Worm (Caenorhabditis elegans) whole organism, young adult: ENCODE results near the gene lys-4.

Experiments
- C06A6.2 ChIP-seq: fragments of 200-800 bp; sonication (Bioruptor generic); conservative IDR thresholded peaks from 2 replicates; pipeline ENCODE4 v1.3.6; 2022; ENCODE audit warnings: missing genetic modification characterization, missing compliant biosample characterization
- D2030.7 ChIP-seq: fragments of 200-800 bp; sonication (Bioruptor generic); IDR thresholded peaks from 2 replicates; pipeline ENCODE4 v1.3.6; 2022; ENCODE audit warnings: missing genetic modification reagents, missing genetic modification characterization, missing compliant biosample characterization
- F37B4.10 ChIP-seq: fragments of 200-800 bp; sonication (Bioruptor generic); IDR thresholded peaks from 2 replicates; pipeline ENCODE4 v1.3.6; 2022; ENCODE audit warnings: missing genetic modification characterization, missing compliant biosample characterization
- F39B2.1 ChIP-seq: fragments of 200-800 bp; sonication (Bioruptor generic); IDR thresholded peaks from 2 replicates; pipeline ENCODE4 v1.3.6; 2022; ENCODE audit warnings: missing genetic modification reagents, missing genetic modification characterization, missing compliant biosample characterization
- F55B11.4 ChIP-seq: sonication (generic microtip); optimal IDR thresholded peaks from 2 replicates; lab custom pipeline; 2016; ENCODE audit warnings: missing compliant biosample characterization, missing genetic modification characterization, borderline replicate concordance; ENCODE audit not compliant: insufficient read depth
- T26A5.8 ChIP-seq: sonication (generic microtip); optimal IDR thresholded peaks from 2 replicates; lab custom pipeline; 2016; ENCODE audit warnings: missing genetic modification characterization, missing compliant biosample characterization
- Y56A3A.18 ChIP-seq: fragments of 200-800 bp; sonication (Bioruptor generic); IDR thresholded peaks from 2 replicates; pipeline ENCODE4 v1.3.6; 2022; ENCODE audit warnings: missing genetic modification reagents, missing genetic modification characterization, missing compliant biosample characterization
- ZK185.1 ChIP-seq: sonication (generic microtip); optimal IDR thresholded peaks from 2 replicates; lab custom pipeline; 2016; ENCODE audit warnings: mild to moderate bottlenecking, missing genetic modification characterization, missing compliant biosample characterization; ENCODE audit not compliant: poor library complexity, severe bottlenecking
- aptf-2 ChIP-seq: fragments of 200-800 bp; sonication (Bioruptor generic); conservative IDR thresholded peaks from 2 replicates; pipeline ENCODE4 v1.3.6; 2022; ENCODE audit warnings: missing genetic modification reagents, missing genetic modification characterization, missing compliant biosample characterization
- aptf-3 ChIP-seq: fragments of 200-800 bp; sonication (Bioruptor generic); IDR thresholded peaks from 2 replicates; pipeline ENCODE4 v1.3.6; 2022; ENCODE audit warnings: missing genetic modification characterization, missing compliant biosample characterization
- atf-7 ChIP-seq: sonication (generic microtip); optimal IDR thresholded peaks from 2 replicates; lab custom pipeline; 2017; ENCODE audit warnings: mild to moderate bottlenecking, missing genetic modification characterization, missing compliant biosample characterization
- athp-1 ChIP-seq: sonication (generic microtip); optimal IDR thresholded peaks from 2 replicates; lab custom pipeline; 2017; ENCODE audit warnings: mild to moderate bottlenecking, missing genetic modification characterization, missing compliant biosample characterization
- attf-5 ChIP-seq: fragments of 200-800 bp; sonication (Bioruptor generic); optimal IDR thresholded peaks from 2 replicates; lab custom pipeline; 2018; ENCODE audit warnings: mild to moderate bottlenecking, missing genetic modification characterization, missing compliant biosample characterization
- attf-6 ChIP-seq: fragments of 200-800 bp; sonication (Bioruptor generic); IDR thresholded peaks from 2 replicates; pipeline ENCODE4 v1.3.6; 2022; ENCODE audit warnings: missing genetic modification reagents, missing genetic modification characterization, missing compliant biosample characterization
- ccch-3 ChIP-seq: fragments of 200-800 bp; sonication (Bioruptor generic); optimal IDR thresholded peaks from 2 replicates; lab custom pipeline; 2018; ENCODE audit warnings: mild to moderate bottlenecking, missing genetic modification characterization, missing compliant biosample characterization
- cebp-1 ChIP-seq, 2 experiments: fragments of 200-800 bp in 1 of 2; sonication (Bioruptor generic) in 1 of 2; sonication (generic microtip) in 1 of 2; IDR thresholded peaks in 1 of 2; optimal IDR thresholded peaks in 1 of 2; 2 replicates each; pipeline versions ENCODE4 v1.3.6 to Lab custom; 2017 to 2022; ENCODE audit warnings: missing compliant biosample characterization in 2 of 2, missing genetic modification characterization in 2 of 2, mild to moderate bottlenecking in 1 of 2, missing genetic modification reagents in 1 of 2, moderate library complexity in 1 of 2
- ceh-100 ChIP-seq: fragments of 200-800 bp; sonication (Bioruptor generic); IDR thresholded peaks from 2 replicates; pipeline ENCODE4 v1.3.6; 2022; ENCODE audit warnings: missing genetic modification reagents, missing genetic modification characterization, missing compliant biosample characterization
- ceh-27 ChIP-seq: fragments of 200-800 bp; sonication (Bioruptor generic); optimal IDR thresholded peaks from 2 replicates; lab custom pipeline; 2018; ENCODE audit warnings: mild to moderate bottlenecking, missing genetic modification characterization, moderate library complexity, missing compliant biosample characterization
- ceh-40 ChIP-seq: fragments of 200-800 bp; sonication (Bioruptor generic); IDR thresholded peaks from 2 replicates; pipeline ENCODE4 v1.3.6; 2022; ENCODE audit warnings: missing genetic modification characterization, missing compliant biosample characterization
- ceh-91 ChIP-seq: fragments of 200-800 bp; sonication (Bioruptor generic); IDR thresholded peaks from 2 replicates; pipeline ENCODE4 v1.3.6; 2022; ENCODE audit warnings: missing genetic modification reagents, missing genetic modification characterization, missing compliant biosample characterization
- die-1 ChIP-seq: sonication (generic microtip); optimal IDR thresholded peaks from 2 replicates; lab custom pipeline; 2016; ENCODE audit warnings: missing genotype, mild to moderate bottlenecking, missing genetic modification characterization, missing compliant biosample characterization
- dpff-1 ChIP-seq: sonication (generic microtip); optimal IDR thresholded peaks from 2 replicates; lab custom pipeline; 2017; ENCODE audit warnings: mild to moderate bottlenecking, missing genetic modification characterization, missing compliant biosample characterization
- efl-1 ChIP-seq: fragments of 150-350 bp; optimal IDR thresholded peaks from 2 replicates; lab custom pipeline; 2014; ENCODE audit warnings: missing biosample characterization, missing genetic modification reagents, missing genetic modification characterization
- egl-18 ChIP-seq: fragments of 200-800 bp; sonication (Bioruptor generic); IDR thresholded peaks from 2 replicates; pipeline ENCODE4 v1.3.6; 2022; ENCODE audit warnings: missing genetic modification reagents, missing genetic modification characterization, missing compliant biosample characterization
- egrh-3 ChIP-seq: fragments of 200-800 bp; sonication (Bioruptor generic); IDR thresholded peaks from 2 replicates; pipeline ENCODE4 v1.3.6; 2022; ENCODE audit warnings: missing genetic modification reagents, missing genetic modification characterization, missing compliant biosample characterization
- fkh-3 ChIP-seq: sonication (generic microtip); optimal IDR thresholded peaks from 2 replicates; lab custom pipeline; 2016; ENCODE audit warnings: mild to moderate bottlenecking, missing genetic modification characterization, missing compliant biosample characterization
- him-1 ChIP-seq: sonication (generic microtip); optimal IDR thresholded peaks from 2 replicates; lab custom pipeline; 2016; ENCODE audit warnings: missing genotype, missing genetic modification reagents, missing genetic modification characterization, missing compliant biosample characterization
- hlh-26 ChIP-seq: fragments of 200-800 bp; sonication (Bioruptor generic); conservative IDR thresholded peaks from 2 replicates; pipeline ENCODE4 v1.3.6; 2022; ENCODE audit warnings: missing genetic modification reagents, missing genetic modification characterization, missing compliant biosample characterization
- lag-1 ChIP-seq: fragments of 200-800 bp; sonication (Bioruptor generic); IDR thresholded peaks from 2 replicates; pipeline ENCODE4 v1.3.6; 2022; ENCODE audit warnings: missing genetic modification reagents, missing genetic modification characterization, missing compliant biosample characterization
- let-526 ChIP-seq: fragments of 200-800 bp; sonication (Bioruptor generic); IDR thresholded peaks from 2 replicates; pipeline ENCODE4 v1.3.6; 2022; ENCODE audit warnings: missing genetic modification reagents, missing genetic modification characterization, missing compliant biosample characterization
- let-607 ChIP-seq, 2 experiments: fragments of 200-800 bp in 1 of 2; sonication (Bioruptor generic) in 1 of 2; sonication (generic microtip) in 1 of 2; optimal IDR thresholded peaks; 2 replicates each; lab custom pipeline; 2016 to 2018; ENCODE audit warnings: mild to moderate bottlenecking in 2 of 2, missing compliant biosample characterization in 2 of 2, missing genetic modification characterization in 2 of 2, moderate library complexity in 2 of 2, missing genotype in 1 of 2
- lin-26 ChIP-seq: fragments of 200-800 bp; sonication (Bioruptor generic); IDR thresholded peaks from 2 replicates; pipeline ENCODE4 v1.3.6; 2022; ENCODE audit warnings: missing genetic modification reagents, missing genetic modification characterization, missing compliant biosample characterization
- lir-1 ChIP-seq: fragments of 200-800 bp; sonication (Bioruptor generic); conservative IDR thresholded peaks from 2 replicates; pipeline ENCODE4 v1.3.6; 2022; ENCODE audit warnings: missing genetic modification reagents, missing genetic modification characterization, missing compliant biosample characterization
- lsy-27 ChIP-seq: sonication (generic microtip); optimal IDR thresholded peaks from 2 replicates; lab custom pipeline; 2017; ENCODE audit warnings: missing genetic modification characterization, mild to moderate bottlenecking, missing compliant biosample characterization, antibody characterized with exemption, missing genotype, borderline replicate concordance; ENCODE audit not compliant: insufficient read depth
- madf-3 ChIP-seq: fragments of 200-800 bp; sonication (Bioruptor generic); IDR thresholded peaks from 2 replicates; pipeline ENCODE4 v1.3.6; 2022; ENCODE audit warnings: missing genetic modification reagents, missing genetic modification characterization, missing compliant biosample characterization
- madf-6 ChIP-seq: fragments of 200-800 bp; sonication (Bioruptor generic); IDR thresholded peaks from 2 replicates; pipeline ENCODE4 v1.3.6; 2022; ENCODE audit warnings: missing genetic modification reagents, missing genetic modification characterization, missing compliant biosample characterization
- nfyb-1 ChIP-seq: fragments of 200-800 bp; sonication (Bioruptor generic); IDR thresholded peaks from 2 replicates; pipeline ENCODE4 v1.3.6; 2022; ENCODE audit warnings: missing genetic modification reagents, missing genetic modification characterization, missing compliant biosample characterization
- nhr-120 ChIP-seq: fragments of 200-800 bp; sonication (Bioruptor generic); IDR thresholded peaks from 2 replicates; pipeline ENCODE4 v1.3.6; 2022; ENCODE audit warnings: missing genetic modification characterization, missing compliant biosample characterization
- nhr-90 ChIP-seq: sonication (generic microtip); optimal IDR thresholded peaks from 2 replicates; lab custom pipeline; 2016; ENCODE audit warnings: missing genotype, mild to moderate bottlenecking, missing genetic modification characterization, missing compliant biosample characterization
- rcor-1 ChIP-seq: fragments of 200-800 bp; sonication (Bioruptor generic); IDR thresholded peaks from 2 replicates; pipeline ENCODE4 v1.3.6; 2022; ENCODE audit warnings: missing genetic modification reagents, missing genetic modification characterization, missing compliant biosample characterization
- sea-2 ChIP-seq: fragments of 200-800 bp; sonication (Bioruptor generic); IDR thresholded peaks from 2 replicates; pipeline ENCODE4 v1.3.6; 2022; ENCODE audit warnings: missing genetic modification characterization, missing compliant biosample characterization
- snpc-1.1 ChIP-seq: sonication (generic microtip); optimal IDR thresholded peaks from 2 replicates; lab custom pipeline; 2017; ENCODE audit warnings: missing genetic modification characterization, mild to moderate bottlenecking, missing compliant biosample characterization, antibody characterized with exemption, moderate library complexity, missing genotype, missing genetic modification reagents; ENCODE audit not compliant: insufficient read depth
- snpc-4 ChIP-seq, 5 experiments: fragments of 150-350 bp in 1 of 5; sonication (generic microtip) in 4 of 5; optimal IDR thresholded peaks; 2 replicates each; lab custom pipeline; 2014 to 2018; ENCODE audit warnings: missing genetic modification characterization in 5 of 5, missing biosample characterization in 3 of 5, antibody characterized with exemption in 2 of 5, mild to moderate bottlenecking in 2 of 5, missing compliant biosample characterization in 2 of 5, missing genotype in 2 of 5, moderate library complexity in 2 of 5, missing genetic modification reagents in 1 of 5
- xnd-1 ChIP-seq: sonication (generic microtip); optimal IDR thresholded peaks from 2 replicates; lab custom pipeline; 2016; ENCODE audit warnings: missing genotype, missing genetic modification reagents, missing genetic modification characterization, missing compliant biosample characterization
- zim-3 ChIP-seq: sonication (generic microtip); optimal IDR thresholded peaks from 2 replicates; lab custom pipeline; 2017; ENCODE audit warnings: mild to moderate bottlenecking, missing genetic modification characterization, moderate library complexity, missing compliant biosample characterization
- ztf-28 ChIP-seq: fragments of 200-800 bp; sonication (Bioruptor generic); IDR thresholded peaks from 2 replicates; pipeline ENCODE4 v1.3.6; 2022; ENCODE audit warnings: missing genetic modification reagents, missing genetic modification characterization, missing compliant biosample characterization

The lys-4 gene

DNA sequence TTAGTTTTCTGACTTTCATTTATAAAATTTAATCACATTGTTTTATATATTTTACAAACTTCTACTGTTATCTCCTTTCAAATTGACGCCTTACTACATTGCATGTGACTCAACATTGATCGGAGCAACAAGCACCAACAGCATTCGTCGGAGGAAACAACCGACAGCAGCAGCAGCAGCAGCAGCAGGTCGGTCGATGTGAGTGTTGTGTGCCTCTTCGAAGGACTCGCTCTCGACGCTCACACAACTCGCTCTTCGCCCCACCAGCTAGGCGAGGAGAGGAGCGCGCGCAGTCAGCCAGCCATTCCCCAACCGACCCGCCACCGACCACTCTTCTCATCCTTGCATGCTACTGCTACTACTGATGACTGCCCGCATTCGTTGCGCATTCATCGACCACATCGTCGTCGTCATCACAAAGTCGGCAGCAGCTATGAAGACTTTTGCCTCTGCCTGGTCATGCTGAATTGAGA, 39.0 kb downstream of the lys-4 start, which contains the start of gene F12F6.1 (continued):
- TF ChIP-seq ZK185.1 = no peak
- no peak for TF ChIP-seq ceh-91 (GFP tag; lab: Robert Waterston, UW)
- TF ChIP-seq T26A5.8 (tag; lab: Kevin White, UChicago) = no peak
- no peak for TF ChIP-seq madf-6
- TF ChIP-seq lsy-27 (tag; lab: Kevin White, UChicago) = no peak
- TF ChIP-seq ccch-3 = no peak
- no peak for TF ChIP-seq nfyb-1 (GFP tag; lab: Robert Waterston, UW)
- no peak for TF ChIP-seq ceh-27
- no peak for TF ChIP-seq atf-7 (tag; lab: Kevin White, UChicago)
- TF ChIP-seq him-1 (tag; lab: Kevin White, UChicago) = no peak
- no peak for TF ChIP-seq attf-5 (GFP tag; lab: Kevin White, UChicago)
- no peak for TF ChIP-seq athp-1
- no peak for TF ChIP-seq let-526 (GFP tag; lab: Robert Waterston, UW)
- TF ChIP-seq hlh-26 (GFP tag; lab: Robert Waterston, UW) = no peak
- no peak for TF ChIP-seq Y56A3A.18 (GFP tag; lab: Robert Waterston, UW)
- no peak for TF ChIP-seq cebp-1 (GFP tag; IDR thresholded peaks at IDR 0.05; lab: Robert Waterston, UW)
- peak; percentile 5 for TF ChIP-seq cebp-1 (tag; optimal IDR thresholded peaks at IDR 0.05; lab: Kevin White, UChicago)
- 0 out of 2 replicates have a peak, but pooled peaks have one; percentile 16 for TF ChIP-seq F37B4.10 (GFP tag; lab: Robert Waterston, UW)
- no peak for TF ChIP-seq C06A6.2 (GFP tag; lab: Robert Waterston, UW)
- no peak for TF ChIP-seq efl-1 (GFP tag; lab: Kevin White, UChicago)
- no peak for TF ChIP-seq egl-18 (GFP tag; lab: Robert Waterston, UW)
- no peak for TF ChIP-seq zim-3 (tag; lab: Kevin White, UChicago)
- TF ChIP-seq fkh-3 (tag; lab: Kevin White, UChicago) = no peak
- no peak for TF ChIP-seq aptf-2
- peak; percentile 70 for TF ChIP-seq rcor-1 (GFP tag; lab: Robert Waterston, UW)
- no peak for TF ChIP-seq lag-1 (GFP tag; lab: Robert Waterston, UW)
- no peak for TF ChIP-seq dpff-1 (tag; lab: Kevin White, UChicago)
- TF ChIP-seq xnd-1 (tag; lab: Kevin White, UChicago) = no peak
- TF ChIP-seq let-607 (tag; optimal IDR thresholded peaks at IDR 0.05; lab: Kevin White, UChicago) = no peak
- no peak for TF ChIP-seq ztf-28 (GFP tag; lab: Robert Waterston, UW)
- no peak for TF ChIP-seq nhr-90 (tag; lab: Kevin White, UChicago)
- TF ChIP-seq ceh-100 (GFP tag; lab: Robert Waterston, UW) = no peak
- TF ChIP-seq ceh-40 (GFP tag; lab: Robert Waterston, UW) = no peak
- no peak for TF ChIP-seq aptf-3 (GFP tag; lab: Robert Waterston, UW)
- TF ChIP-seq egrh-3 (GFP tag; lab: Robert Waterston, UW) = peak; percentile 85
- TF ChIP-seq lir-1 = no peak
- TF ChIP-seq F55B11.4 (tag; lab: Kevin White, UChicago) = no peak
- no peak for TF ChIP-seq F39B2.1 (GFP tag; lab: Robert Waterston, UW)
- no peak for TF ChIP-seq D2030.7 (GFP tag; lab: Robert Waterston, UW)
- TF ChIP-seq madf-3 = 0 out of 2 replicates have a peak, but pooled peaks have one; percentile 60
- no peak for TF ChIP-seq snpc-4 (GFP tag; optimal IDR thresholded peaks at IDR 0.05; lab: Kevin White, UChicago)
- TF ChIP-seq snpc-4 (tag; optimal IDR thresholded peaks at IDR 0.05; lab: Kevin White, UChicago) = no peak
- TF ChIP-seq sea-2 (GFP tag; lab: Robert Waterston, UW) = 0 out of 2 replicates have a peak, but pooled peaks have one; percentile 33
- TF ChIP-seq lin-26 (GFP tag; lab: Robert Waterston, UW) = no peak
- TF ChIP-seq attf-6 (GFP tag; lab: Robert Waterston, UW) = 0 out of 2 replicates have a peak, but pooled peaks have one; percentile 23
- TF ChIP-seq nhr-120 (GFP tag; lab: Robert Waterston, UW) = no peak
- no peak for TF ChIP-seq snpc-1.1
- no peak for TF ChIP-seq die-1 (tag; lab: Kevin White, UChicago)
